Fruit fly (Drosophila melanogaster) S2 (cell line): Measurements from ENCODE around the gene CG11699.

Experiments used
- CG8478 ChIP-seq: fragments of >200 bp; optimal IDR thresholded peaks from 2 replicates; lab custom pipeline; 2018
- CTCF ChIP-seq, 2 experiments: fragments of >200 bp; optimal IDR thresholded peaks; 2 replicates each; lab custom pipeline; 2018

The CG11699 gene

dm6 chrX:11601408-11601807, 31.0 kb downstream of the CG11699 start:
- TF ChIP-seq CTCF (optimal IDR thresholded peaks at IDR 0.05; lab: Kevin White, UChicago) (no peak), CG8478 (lab: Kevin White, UChicago) (no peak)

dm6 chrX:11604094-11604493, 33.7 kb downstream of the CG11699 start, which contains the start of gene CG2533:
TSS of gene CG2533 (minus strand) at chrX:11604194.
- TF ChIP-seq CG8478 (lab: Kevin White, UChicago), result no peak
- no peak for TF ChIP-seq CTCF (optimal IDR thresholded peaks at IDR 0.05; lab: Kevin White, UChicago)

- TF ChIP-seq CTCF (optimal IDR thresholded peaks at IDR 0.05; lab: Kevin White, UChicago), result no peak
Measured at dm6 chrX:11611056-11611644, 40.7 kb downstream of the CG11699 start.

- TF ChIP-seq CG8478 (lab: Kevin White, UChicago), result no peak
- no peak for TF ChIP-seq CTCF (optimal IDR thresholded peaks at IDR 0.05; lab: Kevin White, UChicago)
Measured at dm6 chrX:11611645-11612079, 41.2 kb downstream of the CG11699 start, which contains the start of the genes CG2247 and CG1703. TSS of gene CG2247 (minus strand) at chrX:11611652. TSS of gene CG1703 (plus strand) at chrX:11611927.

- no peak for TF ChIP-seq CTCF (optimal IDR thresholded peaks at IDR 0.05; lab: Kevin White, UChicago)
- no peak for TF ChIP-seq CG8478 (lab: Kevin White, UChicago)
Measured at dm6 chrX:11615652-11616495, 45.5 kb downstream of the CG11699 start, which contains the start of the genes RPA3 and Met. TSS of gene RPA3 (minus strand) at chrX:11615840. TSS of gene Met (plus strand) at chrX:11616124.

dm6 chrX:11616496-11616952, 46.1 kb downstream of the CG11699 start:
- TF ChIP-seq CTCF (optimal IDR thresholded peaks at IDR 0.05; lab: Kevin White, UChicago) (no peak), CG8478 (lab: Kevin White, UChicago) (no peak)

dm6 chrX:11619617-11620016, 49.2 kb downstream of the CG11699 start:
- no peak for TF ChIP-seq CTCF (optimal IDR thresholded peaks at IDR 0.05; lab: Kevin White, UChicago)
- no peak for TF ChIP-seq CG8478 (lab: Kevin White, UChicago)

- TF ChIP-seq CTCF (optimal IDR thresholded peaks at IDR 0.05; lab: Kevin White, UChicago) (no peak), CG8478 (lab: Kevin White, UChicago) (no peak)
Measured at dm6 chrX:11620527-11620926, 50.1 kb downstream of the CG11699 start.
